Worm (Caenorhabditis elegans) whole organism, L2 larva: ENCODE data around the gene arrd-28.

Experiments
- F13H6.1 ChIP-seq: sonication (generic microtip); optimal IDR thresholded peaks from 2 replicates; lab custom pipeline; 2016; ENCODE audit warnings: missing genetic modification characterization, missing compliant biosample characterization
- R02D3.7 ChIP-seq: fragments of 150-350 bp; optimal IDR thresholded peaks from 2 replicates; lab custom pipeline; 2014; ENCODE audit warnings: missing biosample characterization, missing genetic modification characterization
- alr-1 ChIP-seq: fragments of 150-350 bp; optimal IDR thresholded peaks from 2 replicates; lab custom pipeline; 2014; ENCODE audit warnings: missing biosample characterization, missing genetic modification characterization
- aly-2 ChIP-seq: fragments of 150-350 bp; optimal IDR thresholded peaks from 2 replicates; lab custom pipeline; 2014; ENCODE audit warnings: missing biosample characterization, missing genetic modification characterization
- ama-1 ChIP-seq: fragments of 150-350 bp; optimal IDR thresholded peaks from 2 replicates; lab custom pipeline; 2018; ENCODE audit warnings: inconsistent platforms
- blmp-1 ChIP-seq: sonication (generic microtip); optimal IDR thresholded peaks from 2 replicates; lab custom pipeline; 2017; ENCODE audit warnings: missing genetic modification characterization, mild to moderate bottlenecking, missing compliant biosample characterization, antibody characterized with exemption, moderate library complexity; ENCODE audit not compliant: insufficient read depth
- ceh-82 ChIP-seq: fragments of 150-350 bp; optimal IDR thresholded peaks from 2 replicates; lab custom pipeline; 2014; ENCODE audit warnings: missing biosample characterization, missing genetic modification characterization
- crh-2 ChIP-seq: sonication (generic microtip); optimal IDR thresholded peaks from 2 replicates; lab custom pipeline; 2017; ENCODE audit warnings: missing biosample characterization, missing genetic modification characterization
- dmd-4 ChIP-seq: sonication (generic microtip); optimal IDR thresholded peaks from 2 replicates; lab custom pipeline; 2017; ENCODE audit warnings: missing biosample characterization, missing genetic modification characterization
- egl-27 ChIP-seq: sonication (generic microtip); optimal IDR thresholded peaks from 3 replicates; lab custom pipeline; 2017; ENCODE audit warnings: missing biosample characterization, missing genetic modification reagents, missing genetic modification characterization
- elt-1 ChIP-seq: fragments of 150-350 bp; optimal IDR thresholded peaks from 2 replicates; lab custom pipeline; 2014; ENCODE audit warnings: missing biosample characterization, missing genetic modification characterization
- elt-3 ChIP-seq: sonication (generic microtip); optimal IDR thresholded peaks from 2 replicates; lab custom pipeline; 2017; ENCODE audit warnings: missing biosample characterization, missing genetic modification characterization
- fos-1 ChIP-seq: fragments of 150-350 bp; optimal IDR thresholded peaks from 2 replicates; lab custom pipeline; 2014; ENCODE audit warnings: missing biosample characterization, missing genetic modification characterization
- gmeb-1 ChIP-seq: fragments of 150-350 bp; optimal IDR thresholded peaks from 2 replicates; lab custom pipeline; 2014; ENCODE audit warnings: missing biosample characterization, missing genetic modification characterization
- lin-11 ChIP-seq: fragments of 150-350 bp; sonication (generic microtip); optimal IDR thresholded peaks from 2 replicates; lab custom pipeline; 2014; ENCODE audit warnings: missing biosample characterization, missing genetic modification characterization, inconsistent platforms, mixed read lengths
- lin-13 ChIP-seq: fragments of 150-350 bp; optimal IDR thresholded peaks from 2 replicates; lab custom pipeline; 2014; ENCODE audit warnings: missing biosample characterization, missing genetic modification reagents, missing genetic modification characterization
- lin-39 ChIP-seq: fragments of 150-350 bp; optimal IDR thresholded peaks from 2 replicates; lab custom pipeline; 2014; ENCODE audit warnings: missing biosample characterization, missing genetic modification reagents, missing genetic modification characterization
- lsy-2 ChIP-seq, 2 experiments: fragments of 150-350 bp in 1 of 2; sonication (generic microtip) in 1 of 2; optimal IDR thresholded peaks; 2 replicates each; lab custom pipeline; 2014 to 2017; ENCODE audit warnings: missing biosample characterization in 2 of 2, missing genetic modification characterization in 2 of 2
- mbf-1 ChIP-seq: sonication (generic microtip); optimal IDR thresholded peaks from 2 replicates; lab custom pipeline; 2017; ENCODE audit warnings: missing biosample characterization, missing genetic modification characterization
- mdl-1 ChIP-seq, 2 experiments: fragments of 150-350 bp in 1 of 2; sonication (generic microtip) in 1 of 2; optimal IDR thresholded peaks; 2 replicates each; lab custom pipeline; 2017; ENCODE audit warnings: missing biosample characterization in 2 of 2, missing genetic modification characterization in 2 of 2
- nhr-11 ChIP-seq: fragments of 150-350 bp; optimal IDR thresholded peaks from 2 replicates; lab custom pipeline; 2014; ENCODE audit warnings: missing biosample characterization, missing genetic modification characterization
- nhr-12 ChIP-seq: fragments of 150-350 bp; optimal IDR thresholded peaks from 2 replicates; lab custom pipeline; 2014; ENCODE audit warnings: missing biosample characterization, missing genetic modification characterization
- nhr-129 ChIP-seq: fragments of 150-350 bp; optimal IDR thresholded peaks from 2 replicates; lab custom pipeline; 2014; ENCODE audit warnings: missing biosample characterization, missing genetic modification characterization
- nhr-21 ChIP-seq: fragments of 150-350 bp; optimal IDR thresholded peaks from 2 replicates; lab custom pipeline; 2014; ENCODE audit warnings: missing biosample characterization, missing genetic modification characterization
- nhr-23 ChIP-seq: fragments of 150-350 bp; optimal IDR thresholded peaks from 2 replicates; lab custom pipeline; 2014; ENCODE audit warnings: missing biosample characterization, missing genetic modification reagents, missing genetic modification characterization
- nhr-25 ChIP-seq: fragments of 150-350 bp; sonication (generic microtip); optimal IDR thresholded peaks from 3 replicates; lab custom pipeline; 2014; ENCODE audit warnings: missing biosample characterization, missing genetic modification characterization
- nhr-6 ChIP-seq: fragments of 150-350 bp; optimal IDR thresholded peaks from 2 replicates; lab custom pipeline; 2014; ENCODE audit warnings: missing biosample characterization, missing genetic modification characterization
- nhr-77 ChIP-seq: fragments of 150-350 bp; optimal IDR thresholded peaks from 2 replicates; lab custom pipeline; 2014; ENCODE audit warnings: missing biosample characterization, missing genetic modification characterization
- sem-4 ChIP-seq: fragments of 150-350 bp; optimal IDR thresholded peaks from 2 replicates; lab custom pipeline; 2014; ENCODE audit warnings: missing biosample characterization, missing genetic modification reagents, missing genetic modification characterization
- skn-1 ChIP-seq: sonication (generic microtip); optimal IDR thresholded peaks from 2 replicates; lab custom pipeline; 2017; ENCODE audit warnings: missing biosample characterization, missing genetic modification characterization
- sma-3 ChIP-seq: sonication (generic microtip); optimal IDR thresholded peaks from 2 replicates; lab custom pipeline; 2016; ENCODE audit warnings: missing genetic modification reagents, missing genetic modification characterization, missing compliant biosample characterization
- sma-9 ChIP-seq, 2 experiments: fragments of 150-350 bp in 1 of 2; sonication (generic microtip) in 1 of 2; optimal IDR thresholded peaks; 2 replicates each; lab custom pipeline; 2014 to 2016; ENCODE audit warnings: missing genetic modification characterization in 2 of 2, mild to moderate bottlenecking in 1 of 2, missing biosample characterization in 1 of 2, missing compliant biosample characterization in 1 of 2, missing genetic modification reagents in 1 of 2, moderate library complexity in 1 of 2
- unc-39 ChIP-seq: fragments of 150-350 bp; optimal IDR thresholded peaks from 2 replicates; lab custom pipeline; 2014; ENCODE audit warnings: missing biosample characterization, missing genetic modification characterization
- unc-55 ChIP-seq: fragments of 150-350 bp; sonication (generic microtip); optimal IDR thresholded peaks from 3 replicates; lab custom pipeline; 2014; ENCODE audit warnings: missing biosample characterization, missing genetic modification reagents, missing genetic modification characterization
- unc-62 ChIP-seq: fragments of 150-350 bp; optimal IDR thresholded peaks from 2 replicates; lab custom pipeline; 2014; ENCODE audit warnings: missing biosample characterization, missing genetic modification reagents, missing genetic modification characterization
- zag-1 ChIP-seq: fragments of 150-350 bp; optimal IDR thresholded peaks from 2 replicates; lab custom pipeline; 2014; ENCODE audit warnings: missing biosample characterization, missing genetic modification characterization
- ztf-1 ChIP-seq: fragments of 200-800 bp; sonication (Bioruptor generic); conservative IDR thresholded peaks from 2 replicates; pipeline ENCODE4 v1.3.6; 2022; ENCODE audit warnings: missing genetic modification characterization, missing compliant biosample characterization
- ztf-11 ChIP-seq: sonication (generic microtip); optimal IDR thresholded peaks from 2 replicates; lab custom pipeline; 2017; ENCODE audit warnings: missing biosample characterization, missing genetic modification characterization
- ztf-4 ChIP-seq: fragments of 150-350 bp; optimal IDR thresholded peaks from 2 replicates; lab custom pipeline; 2014; ENCODE audit warnings: missing biosample characterization, missing genetic modification characterization

The arrd-28 gene

DNA sequence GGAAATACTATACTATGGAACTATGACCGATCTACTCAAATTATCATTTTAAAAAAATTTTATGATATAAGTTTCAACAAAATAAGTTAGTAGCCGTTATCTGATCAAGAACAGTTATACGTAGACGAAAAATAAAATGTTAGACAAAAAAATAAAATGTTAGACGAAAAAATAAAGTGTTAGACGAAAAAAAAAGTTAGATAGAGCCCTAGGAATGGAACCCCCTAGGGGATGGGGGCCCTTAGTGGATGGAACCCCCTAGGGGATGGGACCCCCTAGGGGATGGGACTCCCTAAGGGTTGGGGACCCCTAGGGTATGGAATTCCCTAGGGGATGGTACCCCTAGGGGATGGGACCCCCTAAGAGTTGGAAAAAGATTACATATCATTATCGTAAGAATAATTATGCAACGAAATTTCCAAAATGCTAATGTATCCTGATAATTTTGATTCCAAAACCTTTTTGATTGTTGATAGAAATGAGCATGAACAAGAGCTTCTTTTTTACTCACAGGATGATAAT, 35.5 kb downstream of the arrd-28 start:
- TF ChIP-seq lin-13 (GFP tag; lab: Kevin White, UChicago), result no peak

DNA sequence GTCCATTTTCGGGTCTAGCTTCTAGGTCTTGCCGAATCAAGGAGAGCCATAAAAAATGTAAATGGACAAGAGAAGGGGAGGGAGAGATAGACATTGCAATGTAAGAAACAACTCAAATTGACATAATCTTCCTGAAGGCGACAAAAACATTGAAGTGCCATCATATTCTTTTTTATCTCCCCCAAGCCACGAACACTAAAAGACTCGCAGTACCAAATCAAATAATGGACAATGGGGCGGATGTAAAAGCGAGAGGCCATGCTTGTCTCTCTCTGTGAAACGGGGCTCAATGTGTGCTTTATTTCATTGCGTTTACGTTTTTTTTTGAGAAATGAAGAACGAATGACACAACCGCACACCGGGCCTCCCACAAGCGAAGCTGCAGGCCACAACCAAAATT, 42.0 kb downstream of the arrd-28 start:
- TF ChIP-seq nhr-23 (no peak), nhr-129 (tag; lab: Kevin White, UChicago) (no peak), ztf-11 (no peak), nhr-11 (tag; lab: Kevin White, UChicago) (no peak), unc-39 (no peak), unc-62 (no peak), fos-1 (tag; lab: Kevin White, UChicago) (no peak), crh-2 (tag; lab: Kevin White, UChicago) (no peak), mbf-1 (tag; lab: Kevin White, UChicago) (no peak), R02D3.7 (tag; lab: Kevin White, UChicago) (no peak), nhr-21 (tag; lab: Kevin White, UChicago) (no peak), F13H6.1 (tag; lab: Kevin White, UChicago) (no peak), elt-1 (tag; lab: Kevin White, UChicago) (no peak), lin-13 (GFP tag; lab: Kevin White, UChicago) (no peak), ceh-82 (tag; lab: Kevin White, UChicago) (no peak), ztf-1 (GFP tag; lab: Robert Waterston, UW) (no peak), dmd-4 (tag; lab: Kevin White, UChicago) (no peak), gmeb-1 (tag; lab: Kevin White, UChicago) (no peak), nhr-6 (tag; lab: Kevin White, UChicago) (no peak)

DNA sequence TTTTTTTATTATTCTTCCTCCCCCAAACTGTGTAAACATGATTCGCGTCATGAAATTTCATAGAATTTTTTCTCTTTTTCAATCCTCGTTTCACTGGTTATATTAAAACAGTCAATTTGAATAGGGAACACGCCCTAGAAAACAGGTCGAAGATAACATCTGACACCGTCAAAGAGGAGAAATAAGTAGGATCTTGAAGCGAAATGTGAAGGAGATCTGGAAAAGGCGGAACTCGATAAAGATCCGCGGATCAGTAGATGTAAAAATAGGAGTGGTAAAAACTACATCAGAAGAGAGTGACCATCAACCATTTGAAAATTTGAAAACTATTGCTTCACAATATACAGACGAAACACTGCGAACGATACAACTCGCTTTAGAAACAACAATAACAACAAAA, 43.4 kb downstream of the arrd-28 start:
- TF ChIP-seq elt-1 (tag; lab: Kevin White, UChicago) (peak; percentile 66), sma-3 (GFP tag; lab: Kevin White, UChicago) (no peak), nhr-25 (tag; lab: Kevin White, UChicago) (peak; percentile 14), mbf-1 (tag; lab: Kevin White, UChicago) (no peak), F13H6.1 (tag; lab: Kevin White, UChicago) (no peak)

DNA sequence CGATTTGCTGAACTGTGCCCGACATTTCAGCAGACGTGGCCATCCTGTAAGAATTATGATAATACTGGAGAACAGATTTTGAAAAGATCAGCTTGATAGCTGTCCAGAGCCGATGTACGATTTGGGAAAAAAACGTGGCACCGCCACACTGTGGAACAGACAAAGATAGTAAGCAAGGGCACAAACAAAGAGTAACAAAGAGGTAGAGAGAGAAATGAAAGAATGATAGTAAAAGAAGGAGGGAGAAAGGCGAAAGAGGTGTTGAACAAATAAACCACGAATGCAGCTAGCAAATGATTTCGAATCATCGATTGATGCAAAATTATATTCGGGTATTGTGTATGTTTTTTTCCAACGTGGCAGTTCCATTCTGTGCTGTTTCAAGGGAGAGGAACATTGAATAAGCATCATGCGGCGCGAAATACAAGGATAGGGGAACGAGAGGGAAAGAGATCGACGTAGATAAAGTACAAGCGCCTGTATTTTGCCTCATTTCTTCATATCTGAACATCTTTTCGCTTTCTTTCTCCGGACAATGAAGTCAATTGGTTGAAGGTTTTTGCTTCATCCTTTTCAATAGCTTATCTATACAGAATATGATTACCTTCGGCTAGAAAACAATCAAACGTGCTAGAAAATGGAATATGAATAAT, 44.4 kb downstream of the arrd-28 start, which contains the start of gene C14H10.3:
TSS of gene C14H10.3 (minus strand) at position 44 of the 653 bp plus-strand sequence.
- no peak for TF ChIP-seq alr-1
- peak; percentile 5 for TF ChIP-seq fos-1 (tag; lab: Kevin White, UChicago)
- no peak for TF ChIP-seq skn-1 (tag; lab: Kevin White, UChicago)
- TF ChIP-seq blmp-1, result peak; percentile 69
- TF ChIP-seq aly-2, result no peak
- TF ChIP-seq crh-2 (tag; lab: Kevin White, UChicago), result peak; percentile 41

DNA sequence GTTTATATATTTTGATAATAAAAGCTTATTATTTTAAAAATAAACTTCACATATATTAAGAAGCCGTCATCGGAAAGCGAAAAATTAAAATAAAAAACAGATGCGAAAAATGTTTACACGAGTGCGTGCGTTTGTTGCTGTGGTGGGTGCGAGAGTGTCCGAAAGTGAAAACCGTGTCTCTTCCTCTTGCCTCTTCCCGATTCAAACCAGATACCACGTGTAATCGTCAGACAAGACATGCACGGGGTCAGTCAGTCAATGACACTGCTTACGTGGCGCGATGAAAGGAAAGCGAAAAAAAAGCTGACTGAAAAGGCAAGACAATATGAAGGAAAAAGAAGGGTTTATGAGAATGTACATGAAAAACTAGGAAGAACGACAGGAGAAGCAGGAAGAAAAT, 47.1 kb downstream of the arrd-28 start:
- TF ChIP-seq nhr-21 (tag; lab: Kevin White, UChicago) (no peak), nhr-12 (no peak), sem-4 (tag; lab: Kevin White, UChicago) (no peak), crh-2 (tag; lab: Kevin White, UChicago) (peak; percentile 59), fos-1 (tag; lab: Kevin White, UChicago) (peak; percentile 10), nhr-77 (tag; lab: Kevin White, UChicago) (no peak), unc-39 (no peak), nhr-6 (tag; lab: Kevin White, UChicago) (no peak), lin-39 (tag; lab: Kevin White, UChicago) (no peak), sma-9 (GFP tag; optimal IDR thresholded peaks at IDR 0.05; lab: Kevin White, UChicago) (no peak), sma-9 (tag; optimal IDR thresholded peaks at IDR 0.05; lab: Kevin White, UChicago) (no peak), blmp-1 (peak; percentile 93), lin-11 (no peak), ztf-11 (no peak), skn-1 (tag; lab: Kevin White, UChicago) (no peak), elt-1 (tag; lab: Kevin White, UChicago) (no peak), ztf-1 (GFP tag; lab: Robert Waterston, UW) (no peak), ceh-82 (tag; lab: Kevin White, UChicago) (no peak), zag-1 (tag; lab: Kevin White, UChicago) (no peak), lsy-2 (tag; optimal IDR thresholded peaks at IDR 0.05; lab: Kevin White, UChicago) (no peak), nhr-25 (tag; lab: Kevin White, UChicago) (peak; percentile 2), lin-13 (GFP tag; lab: Kevin White, UChicago) (no peak), unc-55 (GFP tag; lab: Kevin White, UChicago) (peak; percentile 1), gmeb-1 (tag; lab: Kevin White, UChicago) (no peak), ztf-4 (tag; lab: Kevin White, UChicago) (no peak), F13H6.1 (tag; lab: Kevin White, UChicago) (no peak), nhr-23 (no peak), nhr-129 (tag; lab: Kevin White, UChicago) (peak; percentile 40), mdl-1 (tag; optimal IDR thresholded peaks at IDR 0.05; lab: Kevin White, UChicago) (peak in 1 of 2 experiments; percentile 14), dmd-4 (tag; lab: Kevin White, UChicago) (no peak), R02D3.7 (tag; lab: Kevin White, UChicago) (no peak), elt-3 (tag; lab: Kevin White, UChicago) (no peak), egl-27 (tag; lab: Kevin White, UChicago) (no peak), ama-1 (lab: Kevin White, UChicago) (no peak)
